Fruit fly (Drosophila melanogaster): ENCODE data around the gene ImpE2.

ImpE2 gene

dm6 chr3L:3515280-3516020 is 3.0 kb upstream of the ImpE2 start, which contains the start of gene Eip63E:
Gene Eip63E, plus strand, starts transcription at chr3L:3515751.
- no peak for TF ChIP-seq fd59A (GFP tag; optimal IDR thresholded peaks at IDR 0.05)
- TF ChIP-seq Sox14 (GFP tag; optimal IDR thresholded peaks at IDR 0.05), result peak; percentile 25
- no peak for TF ChIP-seq CG4318 (GFP tag; optimal IDR thresholded peaks at IDR 0.05)
- TF ChIP-seq Blimp-1 (GFP tag; optimal IDR thresholded peaks at IDR 0.05), result no peak
- 0 out of 3 replicates have a peak, but pooled peaks have one; percentile 50 for TF ChIP-seq CG6163 (GFP tag; IDR thresholded peaks at IDR 0.05)
- no peak for TF ChIP-seq CG31627 (GFP tag; optimal IDR thresholded peaks at IDR 0.05)
- TF ChIP-seq CG16779 (tag; optimal IDR thresholded peaks at IDR 0.05), result peak; percentile 18
- TF ChIP-seq Gug (GFP tag; IDR thresholded peaks at IDR 0.05), result no peak
- peak; percentile 19 for TF ChIP-seq Eip78C (GFP tag)
- no peak for TF ChIP-seq Ets21C (GFP tag; optimal IDR thresholded peaks at IDR 0.05)
- peak; percentile 17 for TF ChIP-seq topi (GFP tag; optimal IDR thresholded peaks at IDR 0.05)
- no peak for TF ChIP-seq Sox102F (GFP tag; optimal IDR thresholded peaks at IDR 0.05)
- TF ChIP-seq eg (GFP tag; IDR thresholded peaks at IDR 0.05), result 0 out of 3 replicates have a peak, but pooled peaks have one; percentile 38
- no peak for TF ChIP-seq CG34406 (GFP tag; optimal IDR thresholded peaks at IDR 0.05)
- TF ChIP-seq fkh (GFP tag; optimal IDR thresholded peaks at IDR 0.05), result peak; percentile 76
- no peak for TF ChIP-seq pdm3 (GFP tag; optimal IDR thresholded peaks at IDR 0.05)
- TF ChIP-seq Eip75B (GFP tag; optimal IDR thresholded peaks at IDR 0.05), result no peak
- TF ChIP-seq lz (GFP tag; optimal IDR thresholded peaks at IDR 0.05), result no peak
- no peak for TF ChIP-seq Sox15 (GFP tag; optimal IDR thresholded peaks at IDR 0.05)
- no peak for TF ChIP-seq CG10631 (GFP tag; optimal IDR thresholded peaks at IDR 0.05)
- no peak for TF ChIP-seq acj6 (GFP tag; optimal IDR thresholded peaks at IDR 0.05)
- peak; percentile 69 for TF ChIP-seq CG6808 (GFP tag; optimal IDR thresholded peaks at IDR 0.05)
- TF ChIP-seq dsx (GFP tag; optimal IDR thresholded peaks at IDR 0.05; ENCODE audit: poor library complexity, severe bottlenecking), result peak; percentile 35
- TF ChIP-seq CG11762 (GFP tag; optimal IDR thresholded peaks at IDR 0.05; ENCODE audit: insufficient read depth), result no peak
- TF ChIP-seq salr (GFP tag; optimal IDR thresholded peaks at IDR 0.05), result no peak
- TF ChIP-seq CG9139 (GFP tag; optimal IDR thresholded peaks at IDR 0.05), result peak; percentile 26
- no peak for TF ChIP-seq CG8319 (GFP tag; optimal IDR thresholded peaks at IDR 0.05)
- TF ChIP-seq spab (GFP tag; optimal IDR thresholded peaks at IDR 0.05), result peak; percentile 18
- TF ChIP-seq CG3919 (GFP tag; optimal IDR thresholded peaks at IDR 0.05), result peak; percentile 45
- TF ChIP-seq CG3032 (tag; optimal IDR thresholded peaks at IDR 0.05), result peak; percentile 22
- TF ChIP-seq CG1621 (tag; optimal IDR thresholded peaks at IDR 0.05), result no peak
- TF ChIP-seq Hr38 (GFP tag; optimal IDR thresholded peaks at IDR 0.05), result no peak
- TF ChIP-seq vri (GFP tag; optimal IDR thresholded peaks at IDR 0.05), result peak; percentile 23
- TF ChIP-seq Hr39 (GFP tag; optimal IDR thresholded peaks at IDR 0.05), result no peak
- TF ChIP-seq cyc (GFP tag; optimal IDR thresholded peaks at IDR 0.05), result no peak
- no peak for TF ChIP-seq CG8632 (GFP tag; optimal IDR thresholded peaks at IDR 0.05)
- TF ChIP-seq CG6854 (GFP tag; optimal IDR thresholded peaks at IDR 0.05), result peak; percentile 81
- no peak for TF ChIP-seq OdsH (GFP tag; optimal IDR thresholded peaks at IDR 0.05)
- 0 out of 2 replicates have a peak, but pooled peaks have one; percentile 30 for TF ChIP-seq CG15336 (GFP tag; IDR thresholded peaks at IDR 0.05)
- TF ChIP-seq dac (GFP tag; optimal IDR thresholded peaks at IDR 0.05), result no peak
- TF ChIP-seq Ets96B (tag; optimal IDR thresholded peaks at IDR 0.05), result peak; percentile 13
- TF ChIP-seq Met (GFP tag; optimal IDR thresholded peaks at IDR 0.05), result no peak
- TF ChIP-seq CG6792 (GFP tag; optimal IDR thresholded peaks at IDR 0.05), result no peak
- TF ChIP-seq CG10669 (GFP tag; optimal IDR thresholded peaks at IDR 0.05), result peak; percentile 6
- no peak for TF ChIP-seq Lpt (GFP tag; optimal IDR thresholded peaks at IDR 0.05)
- no peak for TF ChIP-seq CG11294 (GFP tag; IDR thresholded peaks at IDR 0.05)
- no peak for TF ChIP-seq Smox (GFP tag; optimal IDR thresholded peaks at IDR 0.05)
- no peak for TF ChIP-seq svp (GFP tag)
- no peak for TF ChIP-seq esn (GFP tag; optimal IDR thresholded peaks at IDR 0.05)
- TF ChIP-seq ss (GFP tag; optimal IDR thresholded peaks at IDR 0.05), result peak; percentile 53 to 57
- TF ChIP-seq CG7368 (GFP tag; optimal IDR thresholded peaks at IDR 0.05), result peak; percentile 12

Data from whole organism, prepupa.